Worm (Caenorhabditis elegans) whole organism, L4/young adult: Measurements from ENCODE around the gene skr-5.

ENCODE experiments used
- W03F9.2 ChIP-seq: fragments of 150-350 bp; optimal IDR thresholded peaks from 2 replicates; lab custom pipeline; 2014; ENCODE audit warnings: missing biosample characterization, missing genetic modification characterization
- dao-5 ChIP-seq: sonication (generic microtip); optimal IDR thresholded peaks from 2 replicates; lab custom pipeline; 2016; ENCODE audit warnings: missing genotype, missing genetic modification characterization, moderate library complexity, missing compliant biosample characterization
- him-1 ChIP-seq: sonication (generic microtip); optimal IDR thresholded peaks from 2 replicates; lab custom pipeline; 2016; ENCODE audit warnings: missing genotype, missing genetic modification reagents, missing genetic modification characterization, missing compliant biosample characterization

skr-5 gene

DNA sequence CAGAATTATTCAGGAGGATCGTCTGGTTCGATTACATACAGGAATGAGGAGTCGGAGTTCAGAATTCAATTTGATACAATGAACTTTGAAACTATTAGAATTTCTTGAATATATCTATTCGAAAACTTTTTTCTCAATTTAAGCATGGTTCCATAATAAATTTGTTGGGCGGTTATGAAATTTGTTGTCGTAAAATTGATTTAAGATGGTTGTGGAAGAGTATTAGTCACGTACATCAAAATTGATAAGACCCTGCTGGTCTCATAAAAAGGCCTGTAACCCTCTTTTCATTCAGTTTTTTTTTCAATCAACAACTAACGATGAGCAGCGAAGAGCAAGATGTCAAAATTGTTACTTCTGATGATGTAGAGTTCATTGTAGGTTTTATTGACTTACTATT is at the start of gene skr-5:
Gene skr-5, plus strand, starts transcription at position 301 of the 400 bp plus-strand sequence.
- TF ChIP-seq dao-5 (tag; lab: Kevin White, UChicago) (no peak), W03F9.2 (tag; lab: Kevin White, UChicago) (no peak), him-1 (tag; lab: Kevin White, UChicago) (no peak)

ce11 chrV:17298657-17299056 is 49.0 kb upstream of the skr-5 start:
- TF ChIP-seq dao-5 (tag; lab: Kevin White, UChicago) (no peak), him-1 (tag; lab: Kevin White, UChicago) (no peak), W03F9.2 (tag; lab: Kevin White, UChicago) (no peak)

ce11 chrV:17301375-17301774 is 46.3 kb upstream of the skr-5 start, which contains the start of gene K10G4.5:
TSS of gene K10G4.5 (minus strand) at chrV:17301475.
- TF ChIP-seq W03F9.2 (tag; lab: Kevin White, UChicago) = no peak
- TF ChIP-seq dao-5 (tag; lab: Kevin White, UChicago) = no peak
- no peak for TF ChIP-seq him-1 (tag; lab: Kevin White, UChicago)

DNA sequence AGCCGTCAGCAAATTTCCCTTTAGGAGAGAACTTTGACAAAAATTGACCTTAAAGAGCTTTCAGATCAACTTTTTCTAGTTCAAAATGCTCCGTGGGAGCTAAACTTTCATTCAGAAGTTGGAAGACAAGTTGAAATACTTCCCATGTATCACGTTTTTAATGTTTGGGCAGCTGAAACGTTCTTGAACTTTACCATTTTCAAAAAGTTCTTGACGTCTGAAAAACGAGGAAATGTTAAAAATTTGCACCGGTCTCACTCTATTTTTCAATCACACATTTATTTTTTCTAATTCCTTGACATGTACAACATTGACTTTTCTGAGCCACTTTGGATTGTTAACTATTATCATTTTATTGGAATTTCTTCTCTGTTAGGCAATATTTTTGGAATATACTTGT is 44.9 kb upstream of the skr-5 start, which contains the start of gene sri-70:
Gene sri-70, plus strand, starts transcription at position 301 of the 400 bp plus-strand sequence.
- TF ChIP-seq W03F9.2 (tag; lab: Kevin White, UChicago) (no peak), dao-5 (tag; lab: Kevin White, UChicago) (no peak), him-1 (tag; lab: Kevin White, UChicago) (no peak)

DNA sequence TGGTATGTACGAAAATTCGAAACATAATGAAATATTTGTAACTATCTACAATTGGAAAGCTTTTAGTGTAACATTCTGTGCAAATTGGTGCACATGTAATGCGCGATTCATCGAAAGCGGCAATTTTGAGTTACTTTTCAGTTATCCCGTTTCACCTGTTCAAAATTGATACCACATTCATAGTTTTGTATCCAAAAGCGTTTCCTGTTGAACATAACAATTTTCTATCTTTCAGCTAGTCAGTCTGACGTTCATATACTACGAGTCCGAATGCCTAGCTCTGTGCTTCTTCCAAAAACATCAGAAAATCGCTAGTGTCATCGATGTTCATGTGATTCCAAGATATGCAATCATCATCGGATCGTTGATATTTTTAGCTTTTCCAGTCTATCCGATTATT is 44.3 kb upstream of the skr-5 start:
- no peak for TF ChIP-seq dao-5 (tag; lab: Kevin White, UChicago)
- TF ChIP-seq him-1 (tag; lab: Kevin White, UChicago) = no peak
- TF ChIP-seq W03F9.2 (tag; lab: Kevin White, UChicago) = no peak

DNA sequence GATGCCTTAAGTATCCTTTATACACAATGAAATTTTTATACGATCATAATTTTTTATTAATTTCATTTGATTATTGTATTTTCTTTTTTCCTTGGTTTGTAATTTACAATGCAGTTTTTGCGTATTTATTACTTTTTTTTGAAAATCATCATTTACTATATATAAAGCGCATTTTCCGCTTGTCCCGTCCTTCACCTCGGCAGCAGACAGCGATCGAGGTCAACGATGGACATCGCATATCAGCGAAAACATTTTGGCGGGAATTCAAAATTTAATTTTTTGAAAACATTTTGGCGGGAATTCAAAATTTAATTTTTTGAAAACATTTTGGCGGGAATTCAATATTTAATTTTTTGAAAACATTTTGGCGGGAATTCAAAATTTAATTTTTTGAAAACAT is 39.8 kb upstream of the skr-5 start:
- no peak for TF ChIP-seq him-1 (tag; lab: Kevin White, UChicago)
- no peak for TF ChIP-seq W03F9.2 (tag; lab: Kevin White, UChicago)
- TF ChIP-seq dao-5 (tag; lab: Kevin White, UChicago) = no peak

- TF ChIP-seq W03F9.2 (tag; lab: Kevin White, UChicago) (no peak), him-1 (tag; lab: Kevin White, UChicago) (no peak), dao-5 (tag; lab: Kevin White, UChicago) (no peak)
Measured at ce11 chrV:17312386-17312785, 35.3 kb upstream of the skr-5 start, which contains the start of gene Y61B8B.3. TSS of gene Y61B8B.3 (minus strand) at chrV:17312486.

- no peak for TF ChIP-seq W03F9.2 (tag; lab: Kevin White, UChicago)
- TF ChIP-seq dao-5 (tag; lab: Kevin White, UChicago) = no peak
- no peak for TF ChIP-seq him-1 (tag; lab: Kevin White, UChicago)
Measured at ce11 chrV:17315063-17315462, 32.6 kb upstream of the skr-5 start, which contains the start of gene F31E9.6. TSS of gene F31E9.6 (minus strand) at chrV:17315153.

DNA sequence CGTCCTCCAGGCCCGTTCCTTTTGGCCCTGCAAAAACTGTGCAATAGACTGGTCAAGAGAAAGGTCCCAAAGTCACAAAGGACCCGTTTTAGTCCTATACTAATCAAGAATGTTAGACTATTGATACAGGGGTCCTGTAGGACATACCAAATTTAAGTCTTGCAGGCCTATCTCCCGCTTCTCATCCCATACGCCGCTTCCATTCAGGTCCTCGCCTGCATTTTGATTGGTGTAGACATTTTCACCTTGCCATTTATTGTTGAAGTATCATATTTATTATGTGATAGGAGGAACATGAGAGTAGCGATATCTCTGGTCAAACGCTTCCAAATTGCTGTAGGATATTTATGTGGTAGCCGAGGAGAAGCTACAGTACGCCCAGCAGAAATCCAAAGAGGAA is 30.4 kb upstream of the skr-5 start:
- no peak for TF ChIP-seq dao-5 (tag; lab: Kevin White, UChicago)
- TF ChIP-seq him-1 (tag; lab: Kevin White, UChicago) = no peak
- no peak for TF ChIP-seq W03F9.2 (tag; lab: Kevin White, UChicago)

- TF ChIP-seq him-1 (tag; lab: Kevin White, UChicago) (no peak), W03F9.2 (tag; lab: Kevin White, UChicago) (no peak), dao-5 (tag; lab: Kevin White, UChicago) (no peak)
Measured at ce11 chrV:17317786-17318185, 29.9 kb upstream of the skr-5 start, which contains the start of gene srz-58. TSS of gene srz-58 (plus strand) at chrV:17318147.

DNA sequence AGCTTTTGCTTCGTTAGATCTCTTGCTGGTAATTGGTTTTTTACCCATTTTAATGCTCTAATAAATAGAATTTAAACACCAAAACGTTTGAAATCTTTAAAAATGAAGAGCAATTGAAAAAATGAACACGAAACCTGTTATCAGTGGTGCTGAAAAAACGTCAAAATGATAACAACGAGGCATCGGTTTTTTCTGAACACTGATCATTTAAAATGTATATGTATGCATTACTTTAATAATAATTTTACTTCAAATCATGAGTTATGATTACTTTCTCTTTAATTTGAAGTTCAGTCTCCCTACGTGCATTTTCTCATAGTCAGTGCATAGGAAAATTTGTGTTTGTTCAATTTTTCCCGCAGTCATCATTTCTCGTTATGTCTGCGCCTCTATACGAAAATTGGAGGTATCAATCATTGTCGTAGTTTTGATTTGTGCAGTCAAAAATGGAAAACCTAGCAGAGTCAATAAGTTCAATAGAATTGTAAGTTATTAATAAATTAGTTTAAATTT is 25.2 kb upstream of the skr-5 start, which contains the start of gene F31E9.3:
Gene F31E9.3, plus strand, starts transcription at position 194 of the 513 bp plus-strand sequence.
- TF ChIP-seq him-1 (tag; lab: Kevin White, UChicago) (no peak), W03F9.2 (tag; lab: Kevin White, UChicago) (no peak), dao-5 (tag; lab: Kevin White, UChicago) (no peak)

DNA sequence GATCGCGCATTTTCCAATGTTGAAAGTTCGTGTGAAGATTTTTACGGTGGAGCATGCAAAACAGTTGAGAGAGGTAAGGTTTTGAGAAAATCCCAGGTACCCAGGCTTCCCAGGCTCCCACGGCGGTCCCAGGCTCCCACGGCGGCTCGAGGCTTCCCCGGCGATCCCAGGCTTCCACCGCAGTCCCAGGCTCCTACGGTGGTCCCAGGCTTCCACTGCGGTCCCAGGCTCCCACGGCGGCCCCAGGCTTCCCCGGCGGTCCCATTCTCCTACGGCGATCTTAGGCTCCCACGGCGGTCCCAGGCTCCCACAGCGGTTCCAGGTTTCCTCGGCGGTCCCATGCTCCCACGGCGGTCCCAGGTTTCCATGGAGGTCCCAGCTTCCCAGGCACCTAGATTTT is 23.8 kb upstream of the skr-5 start:
- TF ChIP-seq dao-5 (tag; lab: Kevin White, UChicago) (no peak), W03F9.2 (tag; lab: Kevin White, UChicago) (no peak), him-1 (tag; lab: Kevin White, UChicago) (no peak)

- TF ChIP-seq dao-5 (tag; lab: Kevin White, UChicago) (no peak), him-1 (tag; lab: Kevin White, UChicago) (no peak), W03F9.2 (tag; lab: Kevin White, UChicago) (no peak)
Measured at ce11 chrV:17327867-17328266, 19.8 kb upstream of the skr-5 start, which contains the start of gene sdz-16. TSS of gene sdz-16 (minus strand) at chrV:17327967.

DNA sequence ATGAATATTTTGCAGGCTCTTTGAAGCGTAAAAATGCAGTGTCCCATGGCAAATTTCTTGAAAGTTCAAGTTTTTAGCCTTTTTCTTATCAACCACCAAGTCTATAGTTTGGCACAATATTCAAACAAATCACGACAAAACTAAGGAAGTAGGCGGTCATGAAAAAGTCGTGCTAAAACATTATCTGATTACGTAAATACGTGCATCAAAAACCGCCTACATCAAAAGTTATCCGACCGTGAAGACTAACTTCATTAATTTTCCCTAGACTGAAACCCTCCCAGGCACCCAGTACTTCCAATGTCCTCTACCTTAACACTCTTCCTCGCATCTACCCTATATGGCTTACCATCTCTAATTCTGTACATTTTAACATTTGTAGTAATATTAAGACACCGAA is 19.2 kb upstream of the skr-5 start, which contains the start of gene srg-44:
Gene srg-44, plus strand, starts transcription at position 301 of the 400 bp plus-strand sequence.
- TF ChIP-seq W03F9.2 (tag; lab: Kevin White, UChicago) = no peak
- TF ChIP-seq dao-5 (tag; lab: Kevin White, UChicago) = no peak
- TF ChIP-seq him-1 (tag; lab: Kevin White, UChicago) = no peak
